Worm (Caenorhabditis elegans): ENCODE data around the gene sulp-2.
A peak's percentile ranks its signal among the peaks of the same experiment; 100 is the strongest.

Gene sulp-2

ce11 chrX:5628432-5628977, 29.4 kb upstream of the sulp-2 start:
- TF ChIP-seq tab-1 (GFP tag; IDR thresholded peaks at IDR 0.05) (no peak), ref-1 (GFP tag; conservative IDR thresholded peaks at IDR 0.05) (no peak), ztf-23 (GFP tag; IDR thresholded peaks at IDR 0.05) (no peak), T22C8.4 (GFP tag; IDR thresholded peaks at IDR 0.05) (no peak), flt-1 (GFP tag; IDR thresholded peaks at IDR 0.05) (no peak), klf-2 (GFP tag; conservative IDR thresholded peaks at IDR 0.05) (no peak), ztf-29 (GFP tag; IDR thresholded peaks at IDR 0.05) (no peak), cog-1 (tag; optimal IDR thresholded peaks at IDR 0.05) (no peak), med-1 (GFP tag; optimal IDR thresholded peaks at IDR 0.05; ENCODE audit: insufficient read depth) (no peak)

ce11 chrX:5621793-5622192, 22.7 kb upstream of the sulp-2 start:
- no peak for TF ChIP-seq flt-1 (GFP tag; IDR thresholded peaks at IDR 0.05)
- TF ChIP-seq ztf-29 (GFP tag; IDR thresholded peaks at IDR 0.05), result no peak
- no peak for TF ChIP-seq ztf-23 (GFP tag; IDR thresholded peaks at IDR 0.05)
- TF ChIP-seq cog-1 (tag; optimal IDR thresholded peaks at IDR 0.05), result no peak
- no peak for TF ChIP-seq med-1 (GFP tag; optimal IDR thresholded peaks at IDR 0.05; ENCODE audit: insufficient read depth)
- TF ChIP-seq klf-2 (GFP tag; conservative IDR thresholded peaks at IDR 0.05), result no peak
- TF ChIP-seq T22C8.4 (GFP tag; IDR thresholded peaks at IDR 0.05), result no peak
- TF ChIP-seq tab-1 (GFP tag; IDR thresholded peaks at IDR 0.05), result no peak
- TF ChIP-seq ref-1 (GFP tag; conservative IDR thresholded peaks at IDR 0.05), result no peak

ce11 chrX:5616000-5616399, 16.9 kb upstream of the sulp-2 start:
- no peak for TF ChIP-seq T22C8.4 (GFP tag; IDR thresholded peaks at IDR 0.05)
- no peak for TF ChIP-seq ref-1 (GFP tag; conservative IDR thresholded peaks at IDR 0.05)
- TF ChIP-seq cog-1 (tag; optimal IDR thresholded peaks at IDR 0.05), result no peak

- no peak for TF ChIP-seq klf-2 (GFP tag; conservative IDR thresholded peaks at IDR 0.05)
- TF ChIP-seq T22C8.4 (GFP tag; IDR thresholded peaks at IDR 0.05), result no peak
- no peak for TF ChIP-seq ref-1 (GFP tag; conservative IDR thresholded peaks at IDR 0.05)
- no peak for TF ChIP-seq flt-1 (GFP tag; IDR thresholded peaks at IDR 0.05)
- TF ChIP-seq med-1 (GFP tag; optimal IDR thresholded peaks at IDR 0.05; ENCODE audit: insufficient read depth), result no peak
- TF ChIP-seq ztf-29 (GFP tag; IDR thresholded peaks at IDR 0.05), result no peak
- TF ChIP-seq cog-1 (tag; optimal IDR thresholded peaks at IDR 0.05), result no peak
- TF ChIP-seq tab-1 (GFP tag; IDR thresholded peaks at IDR 0.05), result no peak
- no peak for TF ChIP-seq ztf-23 (GFP tag; IDR thresholded peaks at IDR 0.05)
Observed at ce11 chrX:5611155-5611554, 12.0 kb upstream of the sulp-2 start, which contains the start of gene octr-1. Gene octr-1, minus strand, starts transcription at chrX:5611255.

- TF ChIP-seq T22C8.4 (GFP tag; IDR thresholded peaks at IDR 0.05) (no peak), ref-1 (GFP tag; conservative IDR thresholded peaks at IDR 0.05) (no peak), med-1 (GFP tag; optimal IDR thresholded peaks at IDR 0.05; ENCODE audit: insufficient read depth) (no peak), flt-1 (GFP tag; IDR thresholded peaks at IDR 0.05) (no peak), tab-1 (GFP tag; IDR thresholded peaks at IDR 0.05) (no peak), cog-1 (tag; optimal IDR thresholded peaks at IDR 0.05) (no peak), ztf-23 (GFP tag; IDR thresholded peaks at IDR 0.05) (no peak), ztf-29 (GFP tag; IDR thresholded peaks at IDR 0.05) (no peak), klf-2 (GFP tag; conservative IDR thresholded peaks at IDR 0.05) (no peak)
Observed at ce11 chrX:5605049-5605448, 5.9 kb upstream of the sulp-2 start.

ce11 chrX:5603338-5603816, 4.2 kb upstream of the sulp-2 start, which contains the start of gene F14D12.1:
Gene F14D12.1, plus strand, starts transcription at chrX:5603766.
- TF ChIP-seq ztf-23 (GFP tag; IDR thresholded peaks at IDR 0.05), result no peak
- no peak for TF ChIP-seq med-1 (GFP tag; optimal IDR thresholded peaks at IDR 0.05; ENCODE audit: insufficient read depth)
- TF ChIP-seq tab-1 (GFP tag; IDR thresholded peaks at IDR 0.05), result no peak
- no peak for TF ChIP-seq ztf-29 (GFP tag; IDR thresholded peaks at IDR 0.05)
- TF ChIP-seq klf-2 (GFP tag; conservative IDR thresholded peaks at IDR 0.05), result no peak
- TF ChIP-seq cog-1 (tag; optimal IDR thresholded peaks at IDR 0.05), result no peak
- TF ChIP-seq ref-1 (GFP tag; conservative IDR thresholded peaks at IDR 0.05), result no peak
- no peak for TF ChIP-seq flt-1 (GFP tag; IDR thresholded peaks at IDR 0.05)
- TF ChIP-seq T22C8.4 (GFP tag; IDR thresholded peaks at IDR 0.05), result no peak

- TF ChIP-seq cog-1 (tag; optimal IDR thresholded peaks at IDR 0.05) (no peak), ztf-29 (GFP tag; IDR thresholded peaks at IDR 0.05) (no peak), T22C8.4 (GFP tag; IDR thresholded peaks at IDR 0.05) (no peak), flt-1 (GFP tag; IDR thresholded peaks at IDR 0.05) (peak; percentile 32; the same call in 1 of the 2 replicates)
Observed at ce11 chrX:5592517-5593183, 6.5 kb downstream of the sulp-2 start, which contains the start of gene unc-97. Gene unc-97, plus strand, starts transcription at chrX:5593133.

ce11 chrX:5591830-5592229, 7.3 kb downstream of the sulp-2 start:
- TF ChIP-seq T22C8.4 (GFP tag; IDR thresholded peaks at IDR 0.05), result no peak
- peak; percentile 80 for TF ChIP-seq cog-1 (tag; optimal IDR thresholded peaks at IDR 0.05)
- no peak for TF ChIP-seq klf-2 (GFP tag; conservative IDR thresholded peaks at IDR 0.05)
- TF ChIP-seq flt-1 (GFP tag; IDR thresholded peaks at IDR 0.05), result peak; percentile 49; the same call in 1 of the 2 replicates
- 0 out of 2 replicates have a peak, but pooled peaks have one; percentile 31 for TF ChIP-seq ztf-29 (GFP tag; IDR thresholded peaks at IDR 0.05)
- no peak for TF ChIP-seq ztf-23 (GFP tag; IDR thresholded peaks at IDR 0.05)

ce11 chrX:5579714-5580265, 19.3 kb downstream of the sulp-2 start:
- TF ChIP-seq ztf-23 (GFP tag; IDR thresholded peaks at IDR 0.05) (no peak), tab-1 (GFP tag; IDR thresholded peaks at IDR 0.05) (no peak)

ce11 chrX:5572638-5573037, 26.5 kb downstream of the sulp-2 start:
- TF ChIP-seq klf-2 (GFP tag; conservative IDR thresholded peaks at IDR 0.05), result no peak
- TF ChIP-seq ref-1 (GFP tag; conservative IDR thresholded peaks at IDR 0.05), result no peak
- no peak for TF ChIP-seq tab-1 (GFP tag; IDR thresholded peaks at IDR 0.05)
- TF ChIP-seq med-1 (GFP tag; optimal IDR thresholded peaks at IDR 0.05; ENCODE audit: insufficient read depth), result no peak
- TF ChIP-seq ztf-29 (GFP tag; IDR thresholded peaks at IDR 0.05), result no peak
- TF ChIP-seq flt-1 (GFP tag; IDR thresholded peaks at IDR 0.05), result no peak
- TF ChIP-seq ztf-23 (GFP tag; IDR thresholded peaks at IDR 0.05), result no peak
